Worm (Caenorhabditis elegans): ENCODE results near the gene T19C3.5.

- no peak for TF ChIP-seq nhr-12 (tag; optimal IDR thresholded peaks at IDR 0.05)
- TF ChIP-seq nhr-67 (tag; optimal IDR thresholded peaks at IDR 0.05): no peak
- no peak for TF ChIP-seq snpc-4 (tag; optimal IDR thresholded peaks at IDR 0.05)
- TF ChIP-seq fos-1 (tag; optimal IDR thresholded peaks at IDR 0.05): no peak
- no peak for TF ChIP-seq ztf-11 (tag; optimal IDR thresholded peaks at IDR 0.05)
- no peak for TF ChIP-seq ama-1 (optimal IDR thresholded peaks at IDR 0.05)
- no peak for TF ChIP-seq ZK546.5 (tag; optimal IDR thresholded peaks at IDR 0.05)
- TF ChIP-seq ceh-28 (tag; optimal IDR thresholded peaks at IDR 0.05): no peak
- TF ChIP-seq elt-3 (tag; optimal IDR thresholded peaks at IDR 0.05): no peak
- TF ChIP-seq mdl-1 (tag; optimal IDR thresholded peaks at IDR 0.05): no peak
- no peak for TF ChIP-seq nhr-28 (tag; optimal IDR thresholded peaks at IDR 0.05)
- no peak for TF ChIP-seq pqm-1 (tag; optimal IDR thresholded peaks at IDR 0.05)
- no peak for TF ChIP-seq zag-1 (tag; optimal IDR thresholded peaks at IDR 0.05)
These were observed 37.5 kb upstream of the T19C3.5 start, which contains the start of gene C09F5.3 for ce11 chrIII:665173-665757.

Data from whole organism, L3 larva.